Worm (Caenorhabditis elegans): ENCODE measurements around the gene F44E5.17.
"Not testable (repeated sequence)": the region's sequence is repeated elsewhere in the genome, so short reads cannot be mapped to it uniquely, and the experiment has no call there.

Gene F44E5.17

DNA sequence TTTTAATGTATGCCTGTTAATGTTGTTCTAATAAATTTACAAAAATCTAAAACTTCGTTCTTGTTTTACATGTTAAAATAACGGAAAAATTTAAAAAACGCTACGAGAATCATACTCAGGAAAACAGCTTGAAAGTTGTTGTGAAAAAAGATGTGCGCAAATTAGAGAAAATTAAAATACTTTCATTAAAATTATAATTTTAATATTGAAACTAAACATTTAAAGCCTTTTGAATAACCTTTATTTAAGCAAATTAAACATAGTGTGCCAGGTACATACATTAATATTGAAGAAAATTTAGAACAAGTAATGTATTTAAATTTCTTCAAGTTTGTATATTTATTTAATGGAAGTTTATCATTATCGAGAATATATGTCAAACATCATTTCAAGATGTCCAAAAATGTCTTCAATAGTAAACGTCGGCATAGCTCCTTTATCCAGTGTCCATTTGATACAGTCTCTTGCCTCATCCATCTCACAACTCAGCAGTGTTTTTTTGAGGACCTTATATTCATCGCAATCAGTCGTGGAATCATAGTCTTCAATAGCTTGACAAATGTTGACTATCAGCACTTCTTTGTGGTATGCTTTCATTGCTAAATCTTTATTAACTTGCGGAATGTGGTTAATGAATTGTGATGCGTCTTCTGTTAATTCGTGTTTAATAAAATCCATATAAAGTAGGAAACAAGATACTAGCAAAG, 13.6 kb upstream of the F44E5.17 start:
- TF ChIP-seq lin-13 (GFP tag; optimal IDR thresholded peaks at IDR 0.05) (peak; percentile 82), nhr-12 (tag; optimal IDR thresholded peaks at IDR 0.05) (peak; percentile 53), sem-4 (tag; optimal IDR thresholded peaks at IDR 0.05) (peak; percentile 89), ztf-4 (tag; optimal IDR thresholded peaks at IDR 0.05) (peak; percentile 93), crh-2 (tag; optimal IDR thresholded peaks at IDR 0.05) (peak; percentile 48), sma-9 (GFP tag; optimal IDR thresholded peaks at IDR 0.05) (no peak), sma-9 (tag; optimal IDR thresholded peaks at IDR 0.05) (no peak), ztf-1 (GFP tag; conservative IDR thresholded peaks at IDR 0.05) (0 out of 2 replicates have a peak, but pooled peaks have one; percentile 51), unc-39 (tag; optimal IDR thresholded peaks at IDR 0.05) (no peak), C34F6.9 (tag; optimal IDR thresholded peaks at IDR 0.05) (peak; percentile 93), elt-3 (tag; optimal IDR thresholded peaks at IDR 0.05) (no peak), skn-1 (tag; optimal IDR thresholded peaks at IDR 0.05) (peak; percentile 89), lsy-2 (tag; optimal IDR thresholded peaks at IDR 0.05) (peak in 1 of 2 experiments; percentile 89), unc-55 (GFP tag; optimal IDR thresholded peaks at IDR 0.05) (peak; percentile 69), ZK546.5 (tag; optimal IDR thresholded peaks at IDR 0.05) (no peak), ama-1 (optimal IDR thresholded peaks at IDR 0.05) (peak; percentile 99), snpc-4 (tag; optimal IDR thresholded peaks at IDR 0.05) (peak; percentile 62)

DNA sequence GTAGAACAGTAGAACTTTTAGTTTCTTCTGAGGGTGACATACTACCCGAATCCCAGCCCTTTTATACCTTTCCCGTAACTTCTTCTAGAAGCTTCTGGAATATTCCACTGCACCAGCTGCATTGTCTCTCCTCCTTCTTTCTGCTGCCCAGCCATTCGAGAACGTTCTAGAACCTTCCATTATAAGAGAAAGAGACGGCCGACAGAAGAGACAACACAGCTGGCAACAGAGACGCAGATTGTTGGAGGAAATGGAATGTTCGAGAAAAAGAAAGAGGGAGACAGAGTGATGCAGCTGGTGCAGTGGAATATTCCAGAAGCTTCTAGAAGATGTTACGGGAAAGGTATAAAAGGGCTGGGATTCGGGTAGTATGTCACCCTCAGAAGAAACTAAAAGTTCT, 10.9 kb upstream of the F44E5.17 start, which contains the start of the genes F44E5.4 and F44E5.5:
Gene F44E5.4 (minus strand): TSS at position 35 of the 400 bp plus-strand sequence.
Gene F44E5.5 (plus strand): TSS at position 386 of the 400 bp plus-strand sequence.
- peak; percentile 71 for TF ChIP-seq unc-39 (tag; optimal IDR thresholded peaks at IDR 0.05)
- TF ChIP-seq fos-1 (tag; optimal IDR thresholded peaks at IDR 0.05): peak; percentile 32
- peak; percentile 97 for TF ChIP-seq Y55F3AM.14 (GFP tag; optimal IDR thresholded peaks at IDR 0.05)
- TF ChIP-seq lin-13 (GFP tag; optimal IDR thresholded peaks at IDR 0.05): peak; percentile 89
- peak; percentile 84 to 88 for TF ChIP-seq lsy-2 (tag; optimal IDR thresholded peaks at IDR 0.05)
- TF ChIP-seq gmeb-1 (tag; optimal IDR thresholded peaks at IDR 0.05): peak; percentile 76
- TF ChIP-seq lin-11 (tag; optimal IDR thresholded peaks at IDR 0.05): peak; percentile 50
- peak; percentile 87 for TF ChIP-seq sma-3 (GFP tag; optimal IDR thresholded peaks at IDR 0.05)
- peak; percentile 98 for TF ChIP-seq ztf-1 (GFP tag; conservative IDR thresholded peaks at IDR 0.05)
- TF ChIP-seq R02D3.7 (tag; optimal IDR thresholded peaks at IDR 0.05): peak; percentile 21
- TF ChIP-seq F13H6.1 (tag; optimal IDR thresholded peaks at IDR 0.05): peak; percentile 89
- peak; percentile 85 for TF ChIP-seq C34F6.9 (tag; optimal IDR thresholded peaks at IDR 0.05)
- peak; percentile 54 for TF ChIP-seq ztf-11 (tag; optimal IDR thresholded peaks at IDR 0.05)
- peak; percentile 79 for TF ChIP-seq sem-4 (tag; optimal IDR thresholded peaks at IDR 0.05)
- TF ChIP-seq mab-5 (tag; optimal IDR thresholded peaks at IDR 0.05): peak; percentile 26
- TF ChIP-seq unc-62 (GFP tag; optimal IDR thresholded peaks at IDR 0.05): peak; percentile 18
- TF ChIP-seq ztf-4 (tag; optimal IDR thresholded peaks at IDR 0.05): peak; percentile 79
- peak; percentile 91 for TF ChIP-seq crh-2 (tag; optimal IDR thresholded peaks at IDR 0.05)
- peak; percentile 21 for TF ChIP-seq nhr-21 (tag; optimal IDR thresholded peaks at IDR 0.05)
- TF ChIP-seq mdl-1 (tag; optimal IDR thresholded peaks at IDR 0.05): peak in 1 of 2 experiments; percentile 29
- TF ChIP-seq egl-27 (tag; optimal IDR thresholded peaks at IDR 0.05): peak; percentile 88
- TF ChIP-seq unc-55 (GFP tag; optimal IDR thresholded peaks at IDR 0.05): peak; percentile 58
- peak; percentile 70 for TF ChIP-seq nhr-6 (tag; optimal IDR thresholded peaks at IDR 0.05)
- TF ChIP-seq nhr-129 (tag; optimal IDR thresholded peaks at IDR 0.05): peak; percentile 68
- TF ChIP-seq snpc-4 (tag; optimal IDR thresholded peaks at IDR 0.05): peak; percentile 46
- peak; percentile 86 for TF ChIP-seq nhr-10 (tag; optimal IDR thresholded peaks at IDR 0.05)
- TF ChIP-seq sma-9 (GFP tag; optimal IDR thresholded peaks at IDR 0.05): peak; percentile 84
- TF ChIP-seq sma-9 (tag; optimal IDR thresholded peaks at IDR 0.05): not testable (repeated sequence)
- peak; percentile 5 for TF ChIP-seq ceh-82 (tag; optimal IDR thresholded peaks at IDR 0.05)
- peak; percentile 87 for TF ChIP-seq nhr-25 (tag; optimal IDR thresholded peaks at IDR 0.05)

DNA sequence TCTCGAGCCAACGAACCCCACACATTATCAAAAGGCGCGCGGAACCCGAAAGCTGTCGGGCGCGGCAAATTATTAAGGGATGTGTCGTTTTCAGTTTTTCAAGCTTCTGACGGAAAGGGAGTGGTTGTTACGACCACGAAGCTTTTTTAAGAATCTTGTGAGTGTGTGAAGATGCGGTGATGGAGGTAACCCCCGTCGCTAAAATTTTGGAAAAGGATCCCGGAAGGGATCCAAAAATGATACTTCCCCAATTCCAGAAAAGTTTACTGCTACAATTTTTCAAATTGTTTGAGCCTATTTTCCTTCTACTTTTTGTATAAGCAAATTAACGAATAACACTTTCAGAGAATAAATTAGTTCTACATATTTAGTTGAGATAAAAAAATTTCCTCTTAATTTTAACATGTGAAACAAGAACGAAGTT, 8.3 kb upstream of the F44E5.17 start:
- no peak for TF ChIP-seq Y55F3AM.14 (GFP tag; optimal IDR thresholded peaks at IDR 0.05)
- TF ChIP-seq mdl-1 (tag; optimal IDR thresholded peaks at IDR 0.05): no peak
- TF ChIP-seq ztf-1 (GFP tag; conservative IDR thresholded peaks at IDR 0.05): 0 out of 2 replicates have a peak, but pooled peaks have one; percentile 31
- TF ChIP-seq nhr-25 (tag; optimal IDR thresholded peaks at IDR 0.05): no peak
- peak; percentile 90 for TF ChIP-seq crh-2 (tag; optimal IDR thresholded peaks at IDR 0.05)
- TF ChIP-seq F13H6.1 (tag; optimal IDR thresholded peaks at IDR 0.05): peak; percentile 30
- peak; percentile 56 for TF ChIP-seq skn-1 (tag; optimal IDR thresholded peaks at IDR 0.05)
- TF ChIP-seq egl-27 (tag; optimal IDR thresholded peaks at IDR 0.05): no peak
- peak; percentile 15 for TF ChIP-seq gmeb-1 (tag; optimal IDR thresholded peaks at IDR 0.05)
- no peak for TF ChIP-seq nhr-77 (tag; optimal IDR thresholded peaks at IDR 0.05)
- TF ChIP-seq lin-11 (tag; optimal IDR thresholded peaks at IDR 0.05): peak; percentile 45
- no peak for TF ChIP-seq mbf-1 (tag; optimal IDR thresholded peaks at IDR 0.05)
- TF ChIP-seq lin-13 (GFP tag; optimal IDR thresholded peaks at IDR 0.05): peak; percentile 81
- no peak for TF ChIP-seq nhr-10 (tag; optimal IDR thresholded peaks at IDR 0.05)
- TF ChIP-seq sem-4 (tag; optimal IDR thresholded peaks at IDR 0.05): peak; percentile 63
- no peak for TF ChIP-seq nhr-11 (tag; optimal IDR thresholded peaks at IDR 0.05)
- TF ChIP-seq fos-1 (tag; optimal IDR thresholded peaks at IDR 0.05): no peak
- TF ChIP-seq ama-1 (optimal IDR thresholded peaks at IDR 0.05): peak; percentile 99
- no peak for TF ChIP-seq R02D3.7 (tag; optimal IDR thresholded peaks at IDR 0.05)
- no peak for TF ChIP-seq nhr-237 (tag; optimal IDR thresholded peaks at IDR 0.05)
- no peak for TF ChIP-seq sma-9 (GFP tag; optimal IDR thresholded peaks at IDR 0.05)
- no peak for TF ChIP-seq sma-9 (tag; optimal IDR thresholded peaks at IDR 0.05)
- no peak for TF ChIP-seq sma-3 (GFP tag; optimal IDR thresholded peaks at IDR 0.05)
- TF ChIP-seq elt-1 (tag; optimal IDR thresholded peaks at IDR 0.05): no peak
- TF ChIP-seq nhr-6 (tag; optimal IDR thresholded peaks at IDR 0.05): no peak
- TF ChIP-seq blmp-1 (tag; optimal IDR thresholded peaks at IDR 0.05; ENCODE audit: insufficient read depth): no peak
- no peak for TF ChIP-seq mab-5 (tag; optimal IDR thresholded peaks at IDR 0.05)
- TF ChIP-seq unc-62 (GFP tag; optimal IDR thresholded peaks at IDR 0.05): no peak
- peak; percentile 98 for TF ChIP-seq ztf-4 (tag; optimal IDR thresholded peaks at IDR 0.05)
- TF ChIP-seq dmd-4 (tag; optimal IDR thresholded peaks at IDR 0.05): no peak
- no peak for TF ChIP-seq lin-39 (tag; optimal IDR thresholded peaks at IDR 0.05)
- peak; percentile 97 for TF ChIP-seq C34F6.9 (tag; optimal IDR thresholded peaks at IDR 0.05)

Data from whole organism, L2 larva.